Fruit fly (Drosophila melanogaster) whole organism, adult: ENCODE results near the gene frtz.

Experiments used
- CG12768 ChIP-seq: fragments of 200-800 bp; sonication (Bioruptor generic); optimal IDR thresholded peaks from 2 replicates; lab custom pipeline; 2017; ENCODE audit warnings: missing biosample characterization, missing genetic modification characterization, mild to moderate bottlenecking, moderate library complexity, missing genetic modification reagents
- CG33017 ChIP-seq: fragments of 200-800 bp; sonication (Bioruptor generic); optimal IDR thresholded peaks from 2 replicates; lab custom pipeline; 2018; ENCODE audit warnings: missing biosample characterization, mild to moderate bottlenecking, missing genetic modification characterization, moderate library complexity
- CG7101 ChIP-seq: fragments of 200-800 bp; sonication (Bioruptor generic); optimal IDR thresholded peaks from 2 replicates; lab custom pipeline; 2018; ENCODE audit warnings: missing biosample characterization, mild to moderate bottlenecking, missing genetic modification characterization, moderate library complexity
- Clk ChIP-seq: fragments of 200-800 bp; sonication (Bioruptor generic); optimal IDR thresholded peaks from 2 replicates; lab custom pipeline; 2017; ENCODE audit warnings: missing biosample characterization, missing genetic modification characterization
- Hr96 ChIP-seq: fragments of 200-800 bp; sonication (Bioruptor generic); optimal IDR thresholded peaks from 2 replicates; lab custom pipeline; 2016; ENCODE audit warnings: missing biosample characterization, missing genetic modification characterization
- Mnt ChIP-seq: fragments of 200-800 bp; sonication (Bioruptor generic); optimal IDR thresholded peaks from 2 replicates; lab custom pipeline; 2016; ENCODE audit warnings: missing biosample characterization, mild to moderate bottlenecking, missing genetic modification characterization
- cic ChIP-seq: fragments of 200-800 bp; sonication (Bioruptor generic); optimal IDR thresholded peaks from 2 replicates; lab custom pipeline; 2017; ENCODE audit warnings: missing biosample characterization, mild to moderate bottlenecking, missing genetic modification characterization, moderate library complexity
- ovo ChIP-seq: fragments of 200-800 bp; sonication (Bioruptor generic); optimal IDR thresholded peaks from 2 replicates; lab custom pipeline; 2016; ENCODE audit warnings: missing biosample characterization, missing genetic modification characterization

- no peak for TF ChIP-seq ovo (GFP tag; lab: Kevin White, UChicago)
- TF ChIP-seq Hr96 (GFP tag; lab: Kevin White, UChicago) = no peak
- TF ChIP-seq Mnt (GFP tag; lab: Kevin White, UChicago) = no peak
- no peak for TF ChIP-seq Clk (GFP tag; lab: Kevin White, UChicago)
- TF ChIP-seq cic (GFP tag; lab: Kevin White, UChicago) = no peak
- no peak for TF ChIP-seq CG33017 (tag; lab: Kevin White, UChicago)
- no peak for TF ChIP-seq CG7101 (tag; lab: Kevin White, UChicago)
- no peak for TF ChIP-seq CG12768 (GFP tag; lab: Kevin White, UChicago)
These were observed 28.1 kb upstream of the frtz start for dm6 chr2L:1743800-1744199.
